Worm (Caenorhabditis elegans) whole organism, L2 larva: ENCODE measurements around the gene spp-13.

Source experiments
- C34F6.9 ChIP-seq: fragments of 150-350 bp; optimal IDR thresholded peaks from 2 replicates; lab custom pipeline; 2014; ENCODE audit warnings: missing biosample characterization, missing genetic modification characterization
- F13H6.1 ChIP-seq: sonication (generic microtip); optimal IDR thresholded peaks from 2 replicates; lab custom pipeline; 2016; ENCODE audit warnings: missing genetic modification characterization, missing compliant biosample characterization
- R02D3.7 ChIP-seq: fragments of 150-350 bp; optimal IDR thresholded peaks from 2 replicates; lab custom pipeline; 2014; ENCODE audit warnings: missing biosample characterization, missing genetic modification characterization
- alr-1 ChIP-seq: fragments of 150-350 bp; optimal IDR thresholded peaks from 2 replicates; lab custom pipeline; 2014; ENCODE audit warnings: missing biosample characterization, missing genetic modification characterization
- ama-1 ChIP-seq: fragments of 150-350 bp; optimal IDR thresholded peaks from 2 replicates; lab custom pipeline; 2018; ENCODE audit warnings: inconsistent platforms
- blmp-1 ChIP-seq: sonication (generic microtip); optimal IDR thresholded peaks from 2 replicates; lab custom pipeline; 2017; ENCODE audit warnings: missing genetic modification characterization, mild to moderate bottlenecking, missing compliant biosample characterization, antibody characterized with exemption, moderate library complexity; ENCODE audit not compliant: insufficient read depth
- ceh-82 ChIP-seq: fragments of 150-350 bp; optimal IDR thresholded peaks from 2 replicates; lab custom pipeline; 2014; ENCODE audit warnings: missing biosample characterization, missing genetic modification characterization
- crh-2 ChIP-seq: sonication (generic microtip); optimal IDR thresholded peaks from 2 replicates; lab custom pipeline; 2017; ENCODE audit warnings: missing biosample characterization, missing genetic modification characterization
- dmd-4 ChIP-seq: sonication (generic microtip); optimal IDR thresholded peaks from 2 replicates; lab custom pipeline; 2017; ENCODE audit warnings: missing biosample characterization, missing genetic modification characterization
- elt-1 ChIP-seq: fragments of 150-350 bp; optimal IDR thresholded peaks from 2 replicates; lab custom pipeline; 2014; ENCODE audit warnings: missing biosample characterization, missing genetic modification characterization
- elt-3 ChIP-seq: sonication (generic microtip); optimal IDR thresholded peaks from 2 replicates; lab custom pipeline; 2017; ENCODE audit warnings: missing biosample characterization, missing genetic modification characterization
- fos-1 ChIP-seq: fragments of 150-350 bp; optimal IDR thresholded peaks from 2 replicates; lab custom pipeline; 2014; ENCODE audit warnings: missing biosample characterization, missing genetic modification characterization
- gmeb-1 ChIP-seq: fragments of 150-350 bp; optimal IDR thresholded peaks from 2 replicates; lab custom pipeline; 2014; ENCODE audit warnings: missing biosample characterization, missing genetic modification characterization
- lin-13 ChIP-seq: fragments of 150-350 bp; optimal IDR thresholded peaks from 2 replicates; lab custom pipeline; 2014; ENCODE audit warnings: missing biosample characterization, missing genetic modification reagents, missing genetic modification characterization
- lin-39 ChIP-seq: fragments of 150-350 bp; optimal IDR thresholded peaks from 2 replicates; lab custom pipeline; 2014; ENCODE audit warnings: missing biosample characterization, missing genetic modification reagents, missing genetic modification characterization
- lsy-2 ChIP-seq, 2 experiments: fragments of 150-350 bp in 1 of 2; sonication (generic microtip) in 1 of 2; optimal IDR thresholded peaks; 2 replicates each; lab custom pipeline; 2014 to 2017; ENCODE audit warnings: missing biosample characterization in 2 of 2, missing genetic modification characterization in 2 of 2
- mbf-1 ChIP-seq: sonication (generic microtip); optimal IDR thresholded peaks from 2 replicates; lab custom pipeline; 2017; ENCODE audit warnings: missing biosample characterization, missing genetic modification characterization
- mdl-1 ChIP-seq, 2 experiments: fragments of 150-350 bp in 1 of 2; sonication (generic microtip) in 1 of 2; optimal IDR thresholded peaks; 2 replicates each; lab custom pipeline; 2017; ENCODE audit warnings: missing biosample characterization in 2 of 2, missing genetic modification characterization in 2 of 2
- nhr-10 ChIP-seq: sonication (generic microtip); optimal IDR thresholded peaks from 2 replicates; lab custom pipeline; 2017; ENCODE audit warnings: missing biosample characterization, missing genetic modification characterization
- nhr-12 ChIP-seq: fragments of 150-350 bp; optimal IDR thresholded peaks from 2 replicates; lab custom pipeline; 2014; ENCODE audit warnings: missing biosample characterization, missing genetic modification characterization
- nhr-129 ChIP-seq: fragments of 150-350 bp; optimal IDR thresholded peaks from 2 replicates; lab custom pipeline; 2014; ENCODE audit warnings: missing biosample characterization, missing genetic modification characterization
- nhr-21 ChIP-seq: fragments of 150-350 bp; optimal IDR thresholded peaks from 2 replicates; lab custom pipeline; 2014; ENCODE audit warnings: missing biosample characterization, missing genetic modification characterization
- nhr-23 ChIP-seq: fragments of 150-350 bp; optimal IDR thresholded peaks from 2 replicates; lab custom pipeline; 2014; ENCODE audit warnings: missing biosample characterization, missing genetic modification reagents, missing genetic modification characterization
- nhr-237 ChIP-seq: fragments of 150-350 bp; optimal IDR thresholded peaks from 2 replicates; lab custom pipeline; 2014; ENCODE audit warnings: missing biosample characterization, missing genetic modification characterization
- nhr-6 ChIP-seq: fragments of 150-350 bp; optimal IDR thresholded peaks from 2 replicates; lab custom pipeline; 2014; ENCODE audit warnings: missing biosample characterization, missing genetic modification characterization
- peb-1 ChIP-seq: fragments of 150-350 bp; optimal IDR thresholded peaks from 2 replicates; lab custom pipeline; 2014; ENCODE audit warnings: missing biosample characterization, missing genetic modification characterization
- sem-4 ChIP-seq: fragments of 150-350 bp; optimal IDR thresholded peaks from 2 replicates; lab custom pipeline; 2014; ENCODE audit warnings: missing biosample characterization, missing genetic modification reagents, missing genetic modification characterization
- skn-1 ChIP-seq: sonication (generic microtip); optimal IDR thresholded peaks from 2 replicates; lab custom pipeline; 2017; ENCODE audit warnings: missing biosample characterization, missing genetic modification characterization
- sma-3 ChIP-seq: sonication (generic microtip); optimal IDR thresholded peaks from 2 replicates; lab custom pipeline; 2016; ENCODE audit warnings: missing genetic modification reagents, missing genetic modification characterization, missing compliant biosample characterization
- snpc-4 ChIP-seq: fragments of 150-350 bp; optimal IDR thresholded peaks from 2 replicates; lab custom pipeline; 2014; ENCODE audit warnings: missing biosample characterization, missing genetic modification characterization
- unc-39 ChIP-seq: fragments of 150-350 bp; optimal IDR thresholded peaks from 2 replicates; lab custom pipeline; 2014; ENCODE audit warnings: missing biosample characterization, missing genetic modification characterization
- ztf-1 ChIP-seq: fragments of 200-800 bp; sonication (Bioruptor generic); conservative IDR thresholded peaks from 2 replicates; pipeline ENCODE4 v1.3.6; 2022; ENCODE audit warnings: missing genetic modification characterization, missing compliant biosample characterization
- ztf-11 ChIP-seq: sonication (generic microtip); optimal IDR thresholded peaks from 2 replicates; lab custom pipeline; 2017; ENCODE audit warnings: missing biosample characterization, missing genetic modification characterization
- ztf-4 ChIP-seq: fragments of 150-350 bp; optimal IDR thresholded peaks from 2 replicates; lab custom pipeline; 2014; ENCODE audit warnings: missing biosample characterization, missing genetic modification characterization

spp-13 gene

ce11 chrX:8418382-8418781 is at the start of gene spp-13:
TSS of gene spp-13 (minus strand) at chrX:8418524.
- no peak for TF ChIP-seq ztf-1 (GFP tag; lab: Robert Waterston, UW)
- TF ChIP-seq sem-4 (tag; lab: Kevin White, UChicago), result peak; percentile 54
- peak; percentile 28 for TF ChIP-seq nhr-21

DNA sequence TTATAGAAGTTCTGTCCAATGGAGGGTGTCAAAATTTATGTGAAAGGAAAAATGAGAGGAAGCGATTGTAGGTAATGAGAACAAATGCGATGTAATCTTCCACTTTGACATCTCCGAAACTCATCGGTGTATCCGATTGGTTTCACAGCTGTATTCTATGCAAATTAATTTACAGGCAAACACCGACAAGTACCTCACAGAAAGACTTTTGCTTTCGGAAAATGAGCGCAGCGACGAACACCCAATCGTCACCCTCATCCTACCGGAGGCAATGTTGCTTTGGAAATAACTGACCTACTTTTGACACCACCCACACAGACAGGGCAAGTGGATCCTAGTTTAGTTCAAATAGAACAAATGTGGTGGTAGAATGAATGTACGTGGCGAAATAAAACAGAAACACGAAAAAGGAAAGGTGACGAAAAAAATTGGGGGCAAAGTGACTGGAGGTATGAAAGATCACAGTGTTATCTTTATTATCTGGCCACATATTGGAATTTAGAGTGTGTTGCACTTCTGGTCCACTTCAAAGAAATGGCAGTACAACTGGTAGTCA is 45.6 kb upstream of the spp-13 start:
- TF ChIP-seq nhr-21, result no peak
- TF ChIP-seq elt-1, result peak; percentile 15
- no peak for TF ChIP-seq skn-1 (tag; lab: Kevin White, UChicago)
- no peak for TF ChIP-seq dmd-4 (tag; lab: Kevin White, UChicago)

- TF ChIP-seq fos-1 (tag; lab: Kevin White, UChicago), result peak; percentile 29
- TF ChIP-seq ztf-4 (tag; lab: Kevin White, UChicago), result no peak
- no peak for TF ChIP-seq sma-3
These were observed 44.8 kb upstream of the spp-13 start, which contains the start of gene F16F9.4 for ce11 chrX:8463085-8463645. TSS of gene F16F9.4 (minus strand) at chrX:8463360.

ce11 chrX:8460958-8461357 is 42.6 kb upstream of the spp-13 start:
- no peak for TF ChIP-seq blmp-1 (tag; lab: Kevin White, UChicago)
- no peak for TF ChIP-seq dmd-4 (tag; lab: Kevin White, UChicago)
- TF ChIP-seq ceh-82 (tag; lab: Kevin White, UChicago), result no peak
- no peak for TF ChIP-seq unc-39
- no peak for TF ChIP-seq ztf-1 (GFP tag; lab: Robert Waterston, UW)
- TF ChIP-seq ztf-11 (tag; lab: Kevin White, UChicago), result no peak
- TF ChIP-seq gmeb-1 (tag; lab: Kevin White, UChicago), result no peak
- TF ChIP-seq ama-1 (lab: Kevin White, UChicago), result no peak
- no peak for TF ChIP-seq C34F6.9 (tag; lab: Kevin White, UChicago)
- no peak for TF ChIP-seq F13H6.1 (tag; lab: Kevin White, UChicago)
- no peak for TF ChIP-seq mdl-1 (tag; optimal IDR thresholded peaks at IDR 0.05; lab: Kevin White, UChicago)
- TF ChIP-seq nhr-237 (tag; lab: Kevin White, UChicago), result no peak
- no peak for TF ChIP-seq nhr-23 (tag; lab: Kevin White, UChicago)

ce11 chrX:8459789-8460188 is 41.5 kb upstream of the spp-13 start:
- no peak for TF ChIP-seq nhr-6 (tag; lab: Kevin White, UChicago)
- TF ChIP-seq nhr-10 (tag; lab: Kevin White, UChicago), result no peak
- TF ChIP-seq C34F6.9 (tag; lab: Kevin White, UChicago), result no peak
- no peak for TF ChIP-seq R02D3.7 (tag; lab: Kevin White, UChicago)
- no peak for TF ChIP-seq nhr-21
- TF ChIP-seq mdl-1 (tag; optimal IDR thresholded peaks at IDR 0.05; lab: Kevin White, UChicago), result no peak
- TF ChIP-seq elt-3 (tag; lab: Kevin White, UChicago), result no peak

DNA sequence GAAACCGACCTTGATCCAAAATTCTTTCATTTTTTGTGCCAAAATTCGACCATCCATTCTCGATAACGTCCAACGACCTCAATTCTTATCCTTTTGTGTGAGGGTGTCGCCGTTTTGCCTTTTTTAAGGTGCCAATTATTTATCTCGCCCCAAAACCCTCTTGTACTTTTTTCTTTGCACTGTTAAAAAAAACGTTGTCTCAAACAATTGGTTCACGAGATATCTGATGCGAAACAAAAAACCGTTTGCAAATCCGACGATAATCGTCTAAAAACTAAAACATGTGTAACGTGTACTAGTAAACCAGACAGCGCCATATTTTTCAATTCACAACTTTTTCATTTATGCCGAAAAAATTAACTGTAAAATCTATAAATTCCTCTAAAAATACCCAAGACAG is 39.0 kb upstream of the spp-13 start, which contains the start of gene F16F9.3:
Gene F16F9.3 (plus strand): TSS at position 301 of the 400 bp plus-strand sequence.
- TF ChIP-seq lin-39 (tag; lab: Kevin White, UChicago), result no peak
- TF ChIP-seq ztf-11 (tag; lab: Kevin White, UChicago), result no peak
- no peak for TF ChIP-seq mbf-1 (tag; lab: Kevin White, UChicago)
- no peak for TF ChIP-seq peb-1
- TF ChIP-seq ztf-1 (GFP tag; lab: Robert Waterston, UW), result no peak
- TF ChIP-seq lsy-2 (tag; optimal IDR thresholded peaks at IDR 0.05; lab: Kevin White, UChicago), result no peak
- TF ChIP-seq nhr-12 (tag; lab: Kevin White, UChicago), result no peak
- no peak for TF ChIP-seq mdl-1 (tag; optimal IDR thresholded peaks at IDR 0.05; lab: Kevin White, UChicago)
- TF ChIP-seq F13H6.1 (tag; lab: Kevin White, UChicago), result no peak
- no peak for TF ChIP-seq lin-13 (GFP tag; lab: Kevin White, UChicago)
- TF ChIP-seq snpc-4 (tag; lab: Kevin White, UChicago), result no peak
- no peak for TF ChIP-seq alr-1 (tag; lab: Kevin White, UChicago)
- TF ChIP-seq dmd-4 (tag; lab: Kevin White, UChicago), result no peak
- TF ChIP-seq R02D3.7 (tag; lab: Kevin White, UChicago), result no peak
- TF ChIP-seq ztf-4 (tag; lab: Kevin White, UChicago), result no peak
- TF ChIP-seq nhr-129 (tag; lab: Kevin White, UChicago), result no peak
- no peak for TF ChIP-seq crh-2
